Fruit fly (Drosophila melanogaster): Measurements from ENCODE around the gene ND-ACP.

The ND-ACP gene

dm6 chr3L:1358338-1358737 lies 28.6 kb downstream of the ND-ACP start (continued):
- TF ChIP-seq CG42726 (GFP tag; IDR thresholded peaks at IDR 0.05; ENCODE audit: partially characterized antibody) (no peak), CG2712 (tag; optimal IDR thresholded peaks at IDR 0.05) (peak; percentile 37), CG14710 (tag; optimal IDR thresholded peaks at IDR 0.05) (peak; percentile 8), PHDP (tag; optimal IDR thresholded peaks at IDR 0.05) (no peak), CG1603 (tag; optimal IDR thresholded peaks at IDR 0.05) (peak; percentile 29), dmrt11E (tag; optimal IDR thresholded peaks at IDR 0.05) (peak; percentile 36), row (GFP tag; IDR thresholded peaks at IDR 0.05) (peak; percentile 21; the same call in 1 of the 3 replicates), CG7357 (GFP tag; IDR thresholded peaks at IDR 0.05) (no peak), ssp (GFP tag; IDR thresholded peaks at IDR 0.05) (peak; percentile 7; the same call in 1 of the 2 replicates), Bteb2 (GFP tag; optimal IDR thresholded peaks at IDR 0.05) (no peak), sens (GFP tag) (peak; percentile 74), Dfd (GFP tag; optimal IDR thresholded peaks at IDR 0.05) (no peak), Bgb (GFP tag; IDR thresholded peaks at IDR 0.05; ENCODE audit: partially characterized antibody) (no peak), CG34224 (GFP tag; IDR thresholded peaks at IDR 0.05; ENCODE audit: partially characterized antibody) (no peak), CG8765 (GFP tag; IDR thresholded peaks at IDR 0.05) (peak; percentile 59; the same call in 1 of the 2 replicates), pfk (GFP tag; optimal IDR thresholded peaks at IDR 0.05) (no peak), prd (optimal IDR thresholded peaks at IDR 0.05) (no peak), prd (GFP tag; IDR thresholded peaks at IDR 0.05) (peak; percentile 70), dpn (GFP tag; optimal IDR thresholded peaks at IDR 0.05) (no peak), lola (GFP tag; optimal IDR thresholded peaks at IDR 0.05) (peak in 1 of 3 experiments; percentile 16), CG15514 (GFP tag; optimal IDR thresholded peaks at IDR 0.05) (no peak), zfh1 (GFP tag; IDR thresholded peaks at IDR 0.05) (peak; percentile 65; the same call in 2 of the 3 replicates), zf30C (GFP tag; optimal IDR thresholded peaks at IDR 0.05) (peak; percentile 67), CG15696 (tag; optimal IDR thresholded peaks at IDR 0.05) (peak; percentile 63), al (GFP tag; IDR thresholded peaks at IDR 0.05) (no peak), jumu (GFP tag; optimal IDR thresholded peaks at IDR 0.05) (no peak), sens-2 (GFP tag; IDR thresholded peaks at IDR 0.05) (peak; percentile 25; the same call in 1 of the 2 replicates)

dm6 chr3L:1364368-1364767 lies 34.6 kb downstream of the ND-ACP start:
- TF ChIP-seq nau (GFP tag; optimal IDR thresholded peaks at IDR 0.05), result no peak
- TF ChIP-seq CG2875 (GFP tag; optimal IDR thresholded peaks at IDR 0.05), result no peak
- peak; percentile 95 for TF ChIP-seq Nf-YB (GFP tag; optimal IDR thresholded peaks at IDR 0.05)
- peak; percentile 38; the same call in 1 of the 2 replicates for TF ChIP-seq Nf-YA (GFP tag; IDR thresholded peaks at IDR 0.05)
- TF ChIP-seq tll (GFP tag; optimal IDR thresholded peaks at IDR 0.05), result peak in 1 of 2 experiments; percentile 84
- peak; percentile 37 for TF ChIP-seq zen (tag; optimal IDR thresholded peaks at IDR 0.05)
- peak; percentile 83 for TF ChIP-seq Nf-YC (tag; optimal IDR thresholded peaks at IDR 0.05)
- peak; percentile 46 for TF ChIP-seq CG1832 (GFP tag; optimal IDR thresholded peaks at IDR 0.05)
- no peak for TF ChIP-seq slbo (GFP tag; IDR thresholded peaks at IDR 0.05)
- TF ChIP-seq Ets65A (GFP tag), result peak; percentile 56
